Fruit fly (Drosophila melanogaster): ENCODE data around the gene CG7218.

Gene CG7218

dm6 chr3R:18160165-18160814, 3.9 kb downstream of the CG7218 start (continued):
- TF ChIP-seq CoRest (tag; optimal IDR thresholded peaks at IDR 0.05) = no peak
- TF ChIP-seq row (GFP tag; IDR thresholded peaks at IDR 0.05) = no peak
- no peak for TF ChIP-seq crol (GFP tag; IDR thresholded peaks at IDR 0.05)
- TF ChIP-seq HHEX (GFP tag; optimal IDR thresholded peaks at IDR 0.05) = no peak
- TF ChIP-seq lab (GFP tag; optimal IDR thresholded peaks at IDR 0.05) = no peak
- TF ChIP-seq CG15011 (GFP tag; optimal IDR thresholded peaks at IDR 0.05) = no peak
- peak; percentile 62 for TF ChIP-seq Med (GFP tag)
- TF ChIP-seq bab2 (GFP tag; optimal IDR thresholded peaks at IDR 0.05) = no peak
- TF ChIP-seq CG17385 (GFP tag; optimal IDR thresholded peaks at IDR 0.05) = no peak
- TF ChIP-seq CG4730 (GFP tag; IDR thresholded peaks at IDR 0.05) = no peak
- no peak for TF ChIP-seq jing (GFP tag; optimal IDR thresholded peaks at IDR 0.05)
- no peak for TF ChIP-seq Blimp-1 (GFP tag; optimal IDR thresholded peaks at IDR 0.05)
- TF ChIP-seq nau (GFP tag; optimal IDR thresholded peaks at IDR 0.05) = no peak
- no peak for TF ChIP-seq C15 (GFP tag; IDR thresholded peaks at IDR 0.05)
- peak; percentile 86 for TF ChIP-seq Ets65A (GFP tag)
- TF ChIP-seq CG2120 (GFP tag; optimal IDR thresholded peaks at IDR 0.05) = no peak
- TF ChIP-seq CG16813 (GFP tag; IDR thresholded peaks at IDR 0.05; ENCODE audit: partially characterized antibody) = no peak
- no peak for TF ChIP-seq MESR4 (GFP tag; optimal IDR thresholded peaks at IDR 0.05)
- no peak for TF ChIP-seq nerfin-2 (GFP tag; IDR thresholded peaks at IDR 0.05; ENCODE audit: partially characterized antibody)
- no peak for TF ChIP-seq CG12104 (GFP tag; optimal IDR thresholded peaks at IDR 0.05)
- no peak for TF ChIP-seq grn (GFP tag; optimal IDR thresholded peaks at IDR 0.05)
- TF ChIP-seq hb (GFP tag; IDR thresholded peaks at IDR 0.05; ENCODE audit: partially characterized antibody) = no peak
- TF ChIP-seq CG10462 (GFP tag; optimal IDR thresholded peaks at IDR 0.05) = no peak
- no peak for TF ChIP-seq CG10565 (GFP tag; optimal IDR thresholded peaks at IDR 0.05)
- TF ChIP-seq HLH3B (GFP tag; IDR thresholded peaks at IDR 0.05) = no peak
- no peak for TF ChIP-seq CG7745 (tag; optimal IDR thresholded peaks at IDR 0.05)
- TF ChIP-seq CG12942 (GFP tag; optimal IDR thresholded peaks at IDR 0.05) = no peak
- TF ChIP-seq crc (GFP tag; optimal IDR thresholded peaks at IDR 0.05) = no peak
- TF ChIP-seq CG10431 (GFP tag; optimal IDR thresholded peaks at IDR 0.05) = no peak
- TF ChIP-seq fd96Cb (tag; optimal IDR thresholded peaks at IDR 0.05) = no peak
- TF ChIP-seq CG12071 (GFP tag; optimal IDR thresholded peaks at IDR 0.05) = no peak
- no peak for TF ChIP-seq wek (GFP tag; optimal IDR thresholded peaks at IDR 0.05)
- TF ChIP-seq hbn (GFP tag; IDR thresholded peaks at IDR 0.05; ENCODE audit: partially characterized antibody) = no peak
- no peak for TF ChIP-seq CG9817 (tag; optimal IDR thresholded peaks at IDR 0.05)
- no peak for TF ChIP-seq ara (GFP tag; IDR thresholded peaks at IDR 0.05)
- TF ChIP-seq sens (GFP tag) = no peak
- no peak for TF ChIP-seq CG15073 (GFP tag; optimal IDR thresholded peaks at IDR 0.05)
- no peak for TF ChIP-seq rib (GFP tag; IDR thresholded peaks at IDR 0.05)
- no peak for TF ChIP-seq CG11560 (tag; IDR thresholded peaks at IDR 0.05)
- TF ChIP-seq Stat92E (GFP tag; optimal IDR thresholded peaks at IDR 0.05) = no peak
- no peak for TF ChIP-seq CG17186 (GFP tag; optimal IDR thresholded peaks at IDR 0.05)
- TF ChIP-seq CG4707 (GFP tag; optimal IDR thresholded peaks at IDR 0.05) = no peak
- peak; percentile 8 for TF ChIP-seq Nf-YC (tag; optimal IDR thresholded peaks at IDR 0.05)
- TF ChIP-seq CG34224 (GFP tag; IDR thresholded peaks at IDR 0.05; ENCODE audit: partially characterized antibody) = no peak
- peak; percentile 55 for TF ChIP-seq CG13894 (tag; optimal IDR thresholded peaks at IDR 0.05)

Measured in whole organism, embryonic.